Worm (Caenorhabditis elegans) whole organism, early embryonic: ENCODE measurements around the gene nhr-122.

Experiments
- aly-1 ChIP-seq: sonication (generic microtip); optimal IDR thresholded peaks from 2 replicates; lab custom pipeline; 2016; ENCODE audit warnings: missing genetic modification characterization, missing compliant biosample characterization
- ama-1 ChIP-seq: fragments of 150-350 bp; optimal IDR thresholded peaks from 2 replicates; lab custom pipeline; 2014
- hnd-1 ChIP-seq: sonication (generic microtip); optimal IDR thresholded peaks from 2 replicates; lab custom pipeline; 2016; ENCODE audit warnings: missing genetic modification characterization, missing compliant biosample characterization
- sea-1 ChIP-seq: fragments of 200-800 bp; sonication (Bioruptor generic); conservative IDR thresholded peaks from 2 replicates; pipeline ENCODE4 v1.3.6; 2022; ENCODE audit warnings: missing genetic modification characterization, missing compliant biosample characterization
- tbx-11 ChIP-seq: fragments of 200-800 bp; sonication (Bioruptor generic); IDR thresholded peaks from 2 replicates; pipeline ENCODE4 v1.3.6; 2022; ENCODE audit warnings: missing genetic modification characterization, missing compliant biosample characterization
- tbx-37 ChIP-seq: fragments of 200-800 bp; sonication (Bioruptor generic); conservative IDR thresholded peaks from 2 replicates; pipeline ENCODE4 v1.3.6; 2022; ENCODE audit warnings: missing genetic modification reagents, missing genetic modification characterization, missing compliant biosample characterization

DNA sequence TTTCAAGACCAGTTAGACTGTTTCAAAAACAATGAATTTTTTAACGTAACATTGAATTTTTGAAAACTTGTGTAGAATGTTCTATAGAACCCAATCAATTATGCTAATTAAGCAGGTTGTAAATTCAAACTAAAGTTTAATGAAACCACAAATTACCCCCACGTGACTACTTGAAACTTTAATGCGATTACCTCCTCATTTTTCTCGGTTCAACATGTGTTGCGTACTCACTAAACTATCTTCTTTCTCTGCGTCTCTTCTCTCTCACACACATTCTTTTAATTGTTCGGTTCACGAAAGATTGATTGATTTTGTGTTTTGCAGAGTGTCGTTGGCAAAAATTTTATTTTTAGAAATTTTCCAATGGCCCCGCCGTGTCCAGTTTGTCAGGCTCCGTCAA is 10.0 kb downstream of the nhr-122 start, which contains the start of gene nhr-87:
- TF ChIP-seq ama-1 (lab: Kevin White, UChicago), result no peak
- no peak for TF ChIP-seq hnd-1 (tag; lab: Kevin White, UChicago)
- no peak for TF ChIP-seq aly-1 (tag; lab: Kevin White, UChicago)
- no peak for TF ChIP-seq sea-1 (GFP tag; lab: Robert Waterston, UW)
- TF ChIP-seq tbx-37 (GFP tag; lab: Robert Waterston, UW), result no peak
- no peak for TF ChIP-seq tbx-11 (GFP tag; lab: Robert Waterston, UW)
